Worm (Caenorhabditis elegans) whole organism, mixed stage, embryonic: ENCODE data around the gene T28F3.11.

Source experiments
- M03D4.4 ChIP-seq: sonication (generic microtip); optimal IDR thresholded peaks from 2 replicates; lab custom pipeline; 2017; ENCODE audit warnings: mild to moderate bottlenecking, missing genetic modification characterization, missing compliant biosample characterization
- bed-3 ChIP-seq: fragments of 200-800 bp; sonication (Bioruptor generic); optimal IDR thresholded peaks from 3 replicates; lab custom pipeline; 2018; ENCODE audit warnings: mild to moderate bottlenecking, missing genetic modification characterization, moderate library complexity, missing compliant biosample characterization
- blmp-1 ChIP-seq: fragments of 150-350 bp; optimal IDR thresholded peaks from 2 replicates; lab custom pipeline; 2014; ENCODE audit warnings: missing biosample characterization, missing genetic modification characterization
- ceh-39 ChIP-seq: fragments of 150-350 bp; optimal IDR thresholded peaks from 2 replicates; lab custom pipeline; 2014; ENCODE audit warnings: missing biosample characterization, missing genetic modification characterization
- ceh-43 ChIP-seq: fragments of 200-800 bp; sonication (Bioruptor generic); optimal IDR thresholded peaks from 2 replicates; lab custom pipeline; 2018; ENCODE audit warnings: mild to moderate bottlenecking, missing genetic modification characterization, moderate library complexity, missing compliant biosample characterization
- ceh-83 ChIP-seq: fragments of 200-800 bp; sonication (Bioruptor generic); optimal IDR thresholded peaks from 2 replicates; lab custom pipeline; 2018; ENCODE audit warnings: mild to moderate bottlenecking, missing genetic modification characterization, missing compliant biosample characterization
- ces-1 ChIP-seq: fragments of 150-350 bp; optimal IDR thresholded peaks from 2 replicates; lab custom pipeline; 2014; ENCODE audit warnings: missing biosample characterization, missing genetic modification reagents, missing genetic modification characterization
- cnd-1 ChIP-seq: fragments of 200-800 bp; sonication (Bioruptor generic); optimal IDR thresholded peaks from 2 replicates; lab custom pipeline; 2018; ENCODE audit warnings: mild to moderate bottlenecking, missing genetic modification characterization, missing compliant biosample characterization
- drap-1 ChIP-seq: fragments of 200-800 bp; sonication (Bioruptor generic); optimal IDR thresholded peaks from 3 replicates; lab custom pipeline; 2018; ENCODE audit warnings: mild to moderate bottlenecking, missing genetic modification characterization, missing compliant biosample characterization
- elt-3 ChIP-seq: fragments of 150-350 bp; optimal IDR thresholded peaks from 2 replicates; lab custom pipeline; 2014; ENCODE audit warnings: missing biosample characterization, missing genetic modification characterization
- flh-1 ChIP-seq: fragments of 200-800 bp; sonication (Bioruptor generic); optimal IDR thresholded peaks from 2 replicates; lab custom pipeline; 2018; ENCODE audit warnings: mild to moderate bottlenecking, missing genetic modification characterization, moderate library complexity, missing compliant biosample characterization
- ham-2 ChIP-seq: fragments of 200-800 bp; sonication (Bioruptor generic); optimal IDR thresholded peaks from 2 replicates; lab custom pipeline; 2018; ENCODE audit warnings: mild to moderate bottlenecking, missing genetic modification characterization, missing compliant biosample characterization
- hlh-1 ChIP-seq: fragments of 150-350 bp; optimal IDR thresholded peaks from 2 replicates; lab custom pipeline; 2014; ENCODE audit warnings: missing biosample characterization, missing genetic modification reagents, missing genetic modification characterization
- lin-13 ChIP-seq: fragments of 150-350 bp; optimal IDR thresholded peaks from 2 replicates; lab custom pipeline; 2014; ENCODE audit warnings: missing biosample characterization, missing genetic modification characterization
- lin-32 ChIP-seq: fragments of 200-800 bp; sonication (Bioruptor generic); optimal IDR thresholded peaks from 2 replicates; lab custom pipeline; 2018; ENCODE audit warnings: mild to moderate bottlenecking, missing genetic modification characterization, missing compliant biosample characterization
- lsy-2 ChIP-seq: fragments of 150-350 bp; optimal IDR thresholded peaks from 2 replicates; lab custom pipeline; 2014; ENCODE audit warnings: missing biosample characterization, missing genetic modification characterization
- mab-5 ChIP-seq: fragments of 150-350 bp; optimal IDR thresholded peaks from 2 replicates; lab custom pipeline; 2014; ENCODE audit warnings: missing biosample characterization, missing genetic modification characterization
- mep-1 ChIP-seq: fragments of 150-350 bp; optimal IDR thresholded peaks from 2 replicates; lab custom pipeline; 2017; ENCODE audit warnings: missing biosample characterization, missing genetic modification reagents, missing genetic modification characterization, inconsistent platforms
- mls-2 ChIP-seq: sonication (generic microtip); optimal IDR thresholded peaks from 2 replicates; lab custom pipeline; 2016; ENCODE audit warnings: mild to moderate bottlenecking, missing genetic modification characterization, moderate library complexity, missing compliant biosample characterization
- nhr-12 ChIP-seq: fragments of 150-350 bp; optimal IDR thresholded peaks from 2 replicates; lab custom pipeline; 2014; ENCODE audit warnings: missing biosample characterization, missing genetic modification characterization
- nhr-237 ChIP-seq: fragments of 150-350 bp; optimal IDR thresholded peaks from 2 replicates; lab custom pipeline; 2014; ENCODE audit warnings: missing biosample characterization, missing genetic modification characterization
- nhr-28 ChIP-seq: fragments of 150-350 bp; optimal IDR thresholded peaks from 2 replicates; lab custom pipeline; 2014; ENCODE audit warnings: missing biosample characterization, missing genetic modification characterization
- nhr-76 ChIP-seq: sonication (generic microtip); optimal IDR thresholded peaks from 2 replicates; lab custom pipeline; 2017; ENCODE audit warnings: missing biosample characterization, missing genetic modification characterization
- pha-4 ChIP-seq: fragments of 150-350 bp; optimal IDR thresholded peaks from 2 replicates; lab custom pipeline; 2018; ENCODE audit warnings: missing biosample characterization, missing genetic modification reagents, missing genetic modification characterization
- sem-2 ChIP-seq: fragments of 200-800 bp; sonication (Bioruptor generic); optimal IDR thresholded peaks from 2 replicates; lab custom pipeline; 2018; ENCODE audit warnings: mild to moderate bottlenecking, missing genetic modification characterization, missing compliant biosample characterization
- snpc-4 ChIP-seq: fragments of 150-350 bp; optimal IDR thresholded peaks from 2 replicates; lab custom pipeline; 2014; ENCODE audit warnings: missing biosample characterization, missing genetic modification characterization
- sptf-1 ChIP-seq: sonication (generic microtip); optimal IDR thresholded peaks from 2 replicates; lab custom pipeline; 2017; ENCODE audit warnings: mild to moderate bottlenecking, missing genetic modification characterization, moderate library complexity, missing compliant biosample characterization
- tbx-8 ChIP-seq: fragments of 200-800 bp; sonication (Bioruptor generic); optimal IDR thresholded peaks from 2 replicates; lab custom pipeline; 2018; ENCODE audit warnings: mild to moderate bottlenecking, missing genetic modification characterization, moderate library complexity, missing compliant biosample characterization
- unc-120 ChIP-seq: sonication (generic microtip); optimal IDR thresholded peaks from 2 replicates; lab custom pipeline; 2017; ENCODE audit warnings: missing genetic modification characterization, missing compliant biosample characterization; ENCODE audit not compliant: poor library complexity, severe bottlenecking
- unc-39 ChIP-seq: fragments of 150-350 bp; optimal IDR thresholded peaks from 2 replicates; lab custom pipeline; 2014; ENCODE audit warnings: missing biosample characterization, missing genetic modification characterization
- unc-62 ChIP-seq: fragments of 150-350 bp; optimal IDR thresholded peaks from 2 replicates; lab custom pipeline; 2014; ENCODE audit warnings: missing biosample characterization, missing genetic modification reagents, missing genetic modification characterization
- zip-8 ChIP-seq: fragments of 150-350 bp; optimal IDR thresholded peaks from 2 replicates; lab custom pipeline; 2014; ENCODE audit warnings: missing biosample characterization, missing genetic modification characterization
- ztf-11 ChIP-seq: fragments of 150-350 bp; optimal IDR thresholded peaks from 2 replicates; lab custom pipeline; 2014; ENCODE audit warnings: missing biosample characterization, missing genetic modification characterization

T28F3.11 gene

ce11 chrIV:17294489-17294888 is 3.0 kb upstream of the T28F3.11 start, which contains the start of gene T28F3.5:
Gene T28F3.5, plus strand, starts transcription at chrIV:17294789.
- TF ChIP-seq pha-4 (tag; lab: Kevin White, UChicago) = no peak
- TF ChIP-seq ceh-43 (GFP tag; lab: Kevin White, UChicago) = no peak
- TF ChIP-seq lin-32 (GFP tag; lab: Kevin White, UChicago) = no peak
- no peak for TF ChIP-seq mls-2 (tag; lab: Kevin White, UChicago)
- TF ChIP-seq cnd-1 (tag; lab: Kevin White, UChicago) = no peak
- TF ChIP-seq ham-2 (GFP tag; lab: Kevin White, UChicago) = no peak
- TF ChIP-seq unc-120 (tag; lab: Kevin White, UChicago) = no peak
- no peak for TF ChIP-seq ztf-11 (tag; lab: Kevin White, UChicago)
- no peak for TF ChIP-seq snpc-4
- TF ChIP-seq sptf-1 = no peak
- no peak for TF ChIP-seq mep-1 (tag; lab: Kevin White, UChicago)
- no peak for TF ChIP-seq elt-3 (tag; lab: Kevin White, UChicago)
- TF ChIP-seq M03D4.4 (tag; lab: Kevin White, UChicago) = no peak
- no peak for TF ChIP-seq unc-39 (tag; lab: Kevin White, UChicago)

- TF ChIP-seq cnd-1 (tag; lab: Kevin White, UChicago) (no peak), bed-3 (GFP tag; lab: Kevin White, UChicago) (no peak), lin-32 (GFP tag; lab: Kevin White, UChicago) (no peak), mls-2 (tag; lab: Kevin White, UChicago) (no peak), blmp-1 (tag; lab: Kevin White, UChicago) (no peak), sem-2 (no peak), mab-5 (tag; lab: Kevin White, UChicago) (no peak), ham-2 (GFP tag; lab: Kevin White, UChicago) (no peak), zip-8 (tag; lab: Kevin White, UChicago) (no peak), hlh-1 (tag; lab: Kevin White, UChicago) (peak; percentile 20), lin-13 (no peak), ces-1 (no peak), unc-120 (tag; lab: Kevin White, UChicago) (peak; percentile 19), pha-4 (tag; lab: Kevin White, UChicago) (peak; percentile 14), drap-1 (GFP tag; lab: Kevin White, UChicago) (no peak), ceh-83 (GFP tag; lab: Kevin White, UChicago) (no peak), nhr-12 (tag; lab: Kevin White, UChicago) (no peak), nhr-28 (no peak), flh-1 (no peak), nhr-237 (no peak), tbx-8 (GFP tag; lab: Kevin White, UChicago) (no peak), ceh-43 (GFP tag; lab: Kevin White, UChicago) (no peak)
Observed at ce11 chrIV:17293679-17294078, 2.2 kb upstream of the T28F3.11 start.

ce11 chrIV:17293068-17293467 is 1.6 kb upstream of the T28F3.11 start:
- TF ChIP-seq snpc-4 (no peak), bed-3 (GFP tag; lab: Kevin White, UChicago) (no peak), blmp-1 (tag; lab: Kevin White, UChicago) (no peak), nhr-76 (tag; lab: Kevin White, UChicago) (no peak), elt-3 (tag; lab: Kevin White, UChicago) (no peak), pha-4 (tag; lab: Kevin White, UChicago) (no peak), ceh-83 (GFP tag; lab: Kevin White, UChicago) (no peak), flh-1 (no peak)
- TF ChIP-seq, all 35 proteins: peak for 0

DNA sequence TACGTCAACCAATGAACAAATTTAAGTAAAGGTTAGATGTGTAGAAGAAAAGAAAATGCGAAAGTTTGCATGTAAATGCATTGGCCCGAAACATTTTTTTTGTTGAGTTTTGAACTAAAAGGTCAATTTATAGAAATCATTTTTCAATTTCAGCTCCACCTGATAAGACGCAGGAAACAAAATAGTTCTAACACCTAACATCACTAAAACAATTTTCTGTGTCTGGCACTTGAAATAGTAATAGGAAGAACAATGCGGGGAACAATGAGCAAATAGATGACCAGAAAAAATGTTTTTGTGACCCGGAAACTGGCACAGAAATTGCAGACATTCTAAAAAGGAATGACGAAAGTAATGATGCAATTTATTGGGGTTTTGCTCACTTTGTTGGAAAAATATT is 871 bp upstream of the T28F3.11 start:
- no peak for TF ChIP-seq zip-8 (tag; lab: Kevin White, UChicago)
- TF ChIP-seq, all 35 proteins: peak for 0

ce11 chrIV:17287908-17288675 is 3.4 kb downstream of the T28F3.11 start, which contains the start of gene zipt-7.1:
Gene zipt-7.1, minus strand, starts transcription at chrIV:17288139.
- TF ChIP-seq nhr-28 (no peak), lsy-2 (tag; lab: Kevin White, UChicago) (no peak), ceh-83 (GFP tag; lab: Kevin White, UChicago) (no peak), mls-2 (tag; lab: Kevin White, UChicago) (no peak), unc-39 (tag; lab: Kevin White, UChicago) (no peak), unc-120 (tag; lab: Kevin White, UChicago) (no peak), ham-2 (GFP tag; lab: Kevin White, UChicago) (no peak), ceh-39 (tag; lab: Kevin White, UChicago) (no peak), flh-1 (no peak), M03D4.4 (tag; lab: Kevin White, UChicago) (no peak), hlh-1 (tag; lab: Kevin White, UChicago) (no peak), ceh-43 (GFP tag; lab: Kevin White, UChicago) (no peak), bed-3 (GFP tag; lab: Kevin White, UChicago) (no peak), zip-8 (tag; lab: Kevin White, UChicago) (no peak), blmp-1 (tag; lab: Kevin White, UChicago) (no peak), sptf-1 (no peak), pha-4 (tag; lab: Kevin White, UChicago) (no peak), unc-62 (GFP tag; lab: Kevin White, UChicago) (no peak), sem-2 (no peak)
